Worm (Caenorhabditis elegans): ENCODE measurements around the gene F14H12.17.

ce11 chrX:4395073-4395850 lies 32.2 kb upstream of the F14H12.17 start:
- no peak for TF ChIP-seq dmd-4 (tag; optimal IDR thresholded peaks at IDR 0.05; ENCODE audit: borderline replicate concordance)
- no peak for TF ChIP-seq pat-9 (tag; optimal IDR thresholded peaks at IDR 0.05)
- no peak for TF ChIP-seq F13H6.1 (tag; optimal IDR thresholded peaks at IDR 0.05)
- TF ChIP-seq Y22D7AL.16 (tag; optimal IDR thresholded peaks at IDR 0.05), result no peak
- no peak for TF ChIP-seq ama-1 (optimal IDR thresholded peaks at IDR 0.05)
- TF ChIP-seq hlh-13 (GFP tag; optimal IDR thresholded peaks at IDR 0.05), result no peak
- no peak for TF ChIP-seq nhr-11 (tag; optimal IDR thresholded peaks at IDR 0.05)
- TF ChIP-seq pha-4 (tag; optimal IDR thresholded peaks at IDR 0.05), result no peak

Measured in whole organism, late embryonic.